Fruit fly (Drosophila melanogaster): ENCODE results near the gene CG33946.

Gene CG33946

DNA sequence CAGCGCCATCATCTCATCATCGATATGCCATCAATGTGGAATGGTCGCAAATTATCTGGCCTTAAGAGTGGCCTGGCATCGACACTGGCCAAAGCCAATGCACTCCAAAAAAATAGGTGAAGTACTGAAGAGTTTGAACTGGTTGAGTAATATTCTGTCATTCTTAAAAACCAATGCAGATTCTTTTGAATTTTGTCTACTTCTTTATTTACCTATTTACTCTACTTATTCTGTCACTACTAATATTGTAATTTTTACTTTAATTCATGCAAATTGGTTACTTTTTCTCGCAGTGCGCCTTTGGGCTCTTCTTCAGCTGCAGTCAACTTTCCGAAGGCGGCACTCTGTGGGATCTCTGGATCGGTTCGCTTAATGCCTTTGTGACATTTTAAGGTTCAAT is 48.6 kb downstream of the CG33946 start (continued):
- TF ChIP-seq esn (GFP tag; optimal IDR thresholded peaks at IDR 0.05) (peak; percentile 66), CG4318 (GFP tag; optimal IDR thresholded peaks at IDR 0.05) (no peak), net (GFP tag; optimal IDR thresholded peaks at IDR 0.05) (peak; percentile 46), Sox15 (GFP tag; optimal IDR thresholded peaks at IDR 0.05) (peak; percentile 64), Ets96B (tag; optimal IDR thresholded peaks at IDR 0.05) (peak; percentile 54), vri (GFP tag; optimal IDR thresholded peaks at IDR 0.05) (peak; percentile 7), fd59A (GFP tag; optimal IDR thresholded peaks at IDR 0.05) (peak; percentile 21)

DNA sequence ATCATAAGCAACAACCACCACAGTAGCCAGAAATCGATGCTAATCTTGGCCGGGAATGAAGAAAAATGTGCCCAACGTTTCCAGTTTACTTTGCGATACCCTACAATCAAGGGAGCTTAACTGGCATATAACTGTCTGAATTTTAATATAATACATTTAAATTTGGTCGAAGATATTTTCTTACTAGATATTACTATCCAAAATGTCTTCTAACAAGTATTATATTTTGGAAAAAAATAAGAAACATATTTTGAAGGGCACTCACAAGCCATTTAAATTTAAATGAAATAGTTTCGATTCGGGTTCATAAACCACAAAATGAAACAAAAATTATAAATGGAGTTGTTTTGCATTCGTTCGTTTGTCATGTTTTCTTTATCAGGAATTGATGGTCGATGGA is 49.9 kb downstream of the CG33946 start:
- TF ChIP-seq topi (GFP tag; optimal IDR thresholded peaks at IDR 0.05) (peak; percentile 68), fd59A (GFP tag; optimal IDR thresholded peaks at IDR 0.05) (no peak), Hr39 (GFP tag; optimal IDR thresholded peaks at IDR 0.05) (peak; percentile 46), net (GFP tag; optimal IDR thresholded peaks at IDR 0.05) (peak; percentile 46), Sox15 (GFP tag; optimal IDR thresholded peaks at IDR 0.05) (peak; percentile 14), Sox14 (GFP tag; optimal IDR thresholded peaks at IDR 0.05) (peak; percentile 29), lz (GFP tag; optimal IDR thresholded peaks at IDR 0.05) (peak; percentile 30), CG10631 (GFP tag; optimal IDR thresholded peaks at IDR 0.05) (peak; percentile 39), pdm3 (GFP tag; optimal IDR thresholded peaks at IDR 0.05) (peak; percentile 54), CG6808 (GFP tag; optimal IDR thresholded peaks at IDR 0.05) (no peak), CG3919 (GFP tag; optimal IDR thresholded peaks at IDR 0.05) (peak; percentile 57), CG6792 (GFP tag; optimal IDR thresholded peaks at IDR 0.05) (peak; percentile 70), CG34406 (GFP tag; optimal IDR thresholded peaks at IDR 0.05) (peak; percentile 72), Eip75B (GFP tag; optimal IDR thresholded peaks at IDR 0.05) (peak; percentile 43), Blimp-1 (GFP tag; optimal IDR thresholded peaks at IDR 0.05) (no peak), Hr4 (GFP tag; optimal IDR thresholded peaks at IDR 0.05) (no peak), Met (GFP tag; optimal IDR thresholded peaks at IDR 0.05) (peak; percentile 61), CG8119 (GFP tag; IDR thresholded peaks at IDR 0.05) (no peak), eg (GFP tag; IDR thresholded peaks at IDR 0.05) (no peak), CG9139 (GFP tag; optimal IDR thresholded peaks at IDR 0.05) (no peak), Ets96B (tag; optimal IDR thresholded peaks at IDR 0.05) (peak; percentile 54), cyc (GFP tag; optimal IDR thresholded peaks at IDR 0.05) (peak; percentile 42), CG7368 (GFP tag; optimal IDR thresholded peaks at IDR 0.05) (peak; percentile 26), ss (GFP tag; optimal IDR thresholded peaks at IDR 0.05) (peak in 1 of 2 experiments; percentile 31), CG6163 (GFP tag; IDR thresholded peaks at IDR 0.05) (peak; percentile 21; the same call in 1 of the 3 replicates), Sox102F (GFP tag; optimal IDR thresholded peaks at IDR 0.05) (peak; percentile 50), CG11902 (GFP tag; optimal IDR thresholded peaks at IDR 0.05) (peak; percentile 35), CG1621 (tag; optimal IDR thresholded peaks at IDR 0.05) (no peak), Gug (GFP tag; IDR thresholded peaks at IDR 0.05) (no peak), svp (GFP tag) (peak; percentile 83), esn (GFP tag; optimal IDR thresholded peaks at IDR 0.05) (peak; percentile 68), fd85E (GFP tag; optimal IDR thresholded peaks at IDR 0.05) (no peak), achi (GFP tag; optimal IDR thresholded peaks at IDR 0.05) (peak; percentile 38), CG32006 (GFP tag; optimal IDR thresholded peaks at IDR 0.05) (no peak), Hr38 (GFP tag; optimal IDR thresholded peaks at IDR 0.05) (no peak), CG6276 (GFP tag; optimal IDR thresholded peaks at IDR 0.05) (no peak), Eip78C (GFP tag) (peak; percentile 94), dsx (GFP tag; optimal IDR thresholded peaks at IDR 0.05; ENCODE audit: poor library complexity, severe bottlenecking) (peak; percentile 16), CG11762 (GFP tag; optimal IDR thresholded peaks at IDR 0.05; ENCODE audit: insufficient read depth) (peak; percentile 13), OdsH (GFP tag; optimal IDR thresholded peaks at IDR 0.05) (peak; percentile 59), CG3032 (tag; optimal IDR thresholded peaks at IDR 0.05) (no peak), CG10669 (GFP tag; optimal IDR thresholded peaks at IDR 0.05) (peak; percentile 49), Smox (GFP tag; optimal IDR thresholded peaks at IDR 0.05) (peak; percentile 54), dac (GFP tag; optimal IDR thresholded peaks at IDR 0.05) (no peak), CG6854 (GFP tag; optimal IDR thresholded peaks at IDR 0.05) (no peak), CG4318 (GFP tag; optimal IDR thresholded peaks at IDR 0.05) (no peak), CG16779 (tag; optimal IDR thresholded peaks at IDR 0.05) (no peak), salr (GFP tag; optimal IDR thresholded peaks at IDR 0.05) (no peak)

All from whole organism, prepupa.